Worm (Caenorhabditis elegans): Measurements from ENCODE around the gene Y54E2A.4.

DNA sequence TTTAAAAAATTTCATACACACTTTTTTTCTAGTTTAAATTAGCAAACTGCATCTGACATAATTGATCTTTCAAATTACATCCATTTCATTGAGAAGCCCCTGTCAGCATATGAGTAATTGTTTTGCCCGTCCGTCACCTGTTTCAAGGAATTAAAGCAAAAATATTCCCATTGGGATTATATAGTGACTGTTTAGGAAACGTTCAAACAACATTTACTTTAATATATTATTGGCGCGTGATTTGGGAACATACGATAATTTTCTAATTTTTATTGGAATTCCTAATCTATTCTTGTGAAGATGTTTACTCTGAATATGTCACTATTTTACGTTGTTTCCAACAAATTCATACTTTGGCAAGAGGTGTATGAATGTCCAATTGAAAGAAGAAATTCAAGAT, 51.3 kb downstream of the Y54E2A.4 start, which contains the start of gene srt-11:
- TF ChIP-seq nhr-179 (tag; optimal IDR thresholded peaks at IDR 0.05) (no peak), ztf-26 (tag; optimal IDR thresholded peaks at IDR 0.05) (no peak), egl-18 (GFP tag; IDR thresholded peaks at IDR 0.05) (no peak), ekl-4 (GFP tag; IDR thresholded peaks at IDR 0.05) (no peak), lin-40 (tag; optimal IDR thresholded peaks at IDR 0.05) (no peak), ama-1 (optimal IDR thresholded peaks at IDR 0.05) (no peak), ama-1 (GFP tag; optimal IDR thresholded peaks at IDR 0.05) (no peak), snpc-1.3 (tag; optimal IDR thresholded peaks at IDR 0.05; ENCODE audit: insufficient read depth) (no peak), F39B2.1 (GFP tag; IDR thresholded peaks at IDR 0.05) (no peak), rec-8 (tag; optimal IDR thresholded peaks at IDR 0.05) (no peak), zfh-2 (GFP tag; conservative IDR thresholded peaks at IDR 0.05) (no peak)
